Worm (Caenorhabditis elegans): Measurements from ENCODE around the gene Y64G10A.10.

- TF ChIP-seq unc-62 (GFP tag; optimal IDR thresholded peaks at IDR 0.05) (no peak), nhr-90 (tag; optimal IDR thresholded peaks at IDR 0.05) (no peak), egrh-3 (GFP tag; IDR thresholded peaks at IDR 0.05) (no peak), attf-5 (GFP tag; optimal IDR thresholded peaks at IDR 0.05) (no peak), ztf-22 (GFP tag; optimal IDR thresholded peaks at IDR 0.05) (no peak), lsl-1 (GFP tag; optimal IDR thresholded peaks at IDR 0.05) (no peak), lir-1 (GFP tag; conservative IDR thresholded peaks at IDR 0.05) (no peak), ama-1 (optimal IDR thresholded peaks at IDR 0.05) (no peak), ama-1 (GFP tag; optimal IDR thresholded peaks at IDR 0.05) (no peak), dpl-1 (GFP tag; optimal IDR thresholded peaks at IDR 0.05) (no peak), ekl-4 (GFP tag; IDR thresholded peaks at IDR 0.05) (no peak), let-607 (tag; optimal IDR thresholded peaks at IDR 0.05) (no peak)
These were observed 48.0 kb downstream of the Y64G10A.10 start, which contains the start of gene K01G12.3 for ce11 chrIV:14193196-14193595.

All from whole organism, young adult.